Worm (Caenorhabditis elegans) whole organism, L3 larva: Measurements from ENCODE around the gene Y55D5A.1.

Experiments used
- aly-2 ChIP-seq: fragments of 150-350 bp; optimal IDR thresholded peaks from 2 replicates; lab custom pipeline; 2014; ENCODE audit warnings: missing biosample characterization, missing genetic modification characterization
- ama-1 ChIP-seq: fragments of 150-350 bp; optimal IDR thresholded peaks from 2 replicates; lab custom pipeline; 2018
- egl-27 ChIP-seq: sonication (generic microtip); optimal IDR thresholded peaks from 4 replicates; lab custom pipeline; 2017; ENCODE audit warnings: missing biosample characterization, missing genetic modification reagents, missing genetic modification characterization
- elt-1 ChIP-seq: fragments of 150-350 bp; optimal IDR thresholded peaks from 2 replicates; lab custom pipeline; 2014; ENCODE audit warnings: missing biosample characterization, missing genetic modification characterization
- elt-3 ChIP-seq, 3 experiments: fragments of 150-350 bp in 1 of 3; sonication (generic microtip) in 2 of 3; optimal IDR thresholded peaks; 2 replicates in 2 of 3; 4 replicates in 1 of 3; lab custom pipeline; 2014 to 2017; ENCODE audit warnings: missing biosample characterization in 3 of 3, missing genetic modification characterization in 3 of 3
- fos-1 ChIP-seq: fragments of 150-350 bp; optimal IDR thresholded peaks from 2 replicates; lab custom pipeline; 2014; ENCODE audit warnings: missing biosample characterization, missing genetic modification characterization
- lin-39 ChIP-seq: fragments of 150-350 bp; optimal IDR thresholded peaks from 2 replicates; lab custom pipeline; 2018; ENCODE audit warnings: missing biosample characterization, missing genetic modification reagents, missing genetic modification characterization
- mdl-1 ChIP-seq: fragments of 150-350 bp; optimal IDR thresholded peaks from 2 replicates; lab custom pipeline; 2014; ENCODE audit warnings: missing biosample characterization, missing genetic modification characterization
- nhr-11 ChIP-seq: fragments of 150-350 bp; optimal IDR thresholded peaks from 2 replicates; lab custom pipeline; 2014; ENCODE audit warnings: missing biosample characterization, missing genetic modification characterization
- nhr-76 ChIP-seq: fragments of 150-350 bp; sonication (generic microtip); optimal IDR thresholded peaks from 5 replicates; lab custom pipeline; 2014; ENCODE audit warnings: missing biosample characterization, missing genetic modification characterization
- pqm-1 ChIP-seq: fragments of 150-350 bp; optimal IDR thresholded peaks from 2 replicates; lab custom pipeline; 2017; ENCODE audit warnings: missing biosample characterization, missing genetic modification characterization, inconsistent platforms
- skn-1 ChIP-seq: fragments of 150-350 bp; optimal IDR thresholded peaks from 2 replicates; lab custom pipeline; 2014; ENCODE audit warnings: missing biosample characterization, missing genetic modification characterization
- snpc-4 ChIP-seq: fragments of 150-350 bp; optimal IDR thresholded peaks from 2 replicates; lab custom pipeline; 2014; ENCODE audit warnings: missing biosample characterization, missing genetic modification characterization
- ztf-11 ChIP-seq: fragments of 150-350 bp; optimal IDR thresholded peaks from 2 replicates; lab custom pipeline; 2014; ENCODE audit warnings: missing biosample characterization, missing genetic modification characterization

DNA sequence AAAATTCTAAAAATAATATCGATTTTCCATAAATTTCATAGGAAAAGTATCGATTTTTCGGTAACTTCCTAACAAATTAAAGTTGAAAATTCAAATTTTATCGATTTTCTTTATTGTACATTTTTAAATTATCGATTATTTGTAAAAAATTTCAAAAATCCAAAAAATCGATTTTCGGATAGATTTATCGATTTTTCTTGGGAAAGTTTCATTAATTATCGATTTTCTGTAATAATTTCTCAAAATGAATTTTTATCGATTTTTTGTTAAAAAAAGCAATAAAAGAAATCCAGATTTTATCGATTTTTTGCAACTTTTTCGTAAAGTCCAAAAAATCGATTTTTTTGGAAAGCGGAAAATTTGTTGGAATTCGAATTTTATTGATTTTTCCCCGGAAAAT, 11.8 kb downstream of the Y55D5A.1 start:
- TF ChIP-seq mdl-1 = no peak
- no peak for TF ChIP-seq aly-2 (tag; lab: Kevin White, UChicago)
- TF ChIP-seq egl-27 (tag; lab: Kevin White, UChicago) = no peak
- no peak for TF ChIP-seq skn-1
- no peak for TF ChIP-seq snpc-4 (tag; lab: Kevin White, UChicago)
- TF ChIP-seq ama-1 (lab: Kevin White, UChicago) = no peak
- no peak for TF ChIP-seq ztf-11 (tag; lab: Kevin White, UChicago)
- TF ChIP-seq pqm-1 (tag; lab: Kevin White, UChicago) = no peak
- TF ChIP-seq fos-1 (tag; lab: Kevin White, UChicago) = no peak
- no peak for TF ChIP-seq nhr-76 (tag; lab: Kevin White, UChicago)
- no peak for TF ChIP-seq elt-3 (tag; optimal IDR thresholded peaks at IDR 0.05; lab: Kevin White, UChicago)
- TF ChIP-seq lin-39 (tag; lab: Kevin White, UChicago) = no peak
- TF ChIP-seq nhr-11 (tag; lab: Kevin White, UChicago) = no peak
- no peak for TF ChIP-seq elt-1 (tag; lab: Kevin White, UChicago)
